Fruit fly (Drosophila melanogaster): ENCODE measurements around the gene CG14671.

Gene CG14671

DNA sequence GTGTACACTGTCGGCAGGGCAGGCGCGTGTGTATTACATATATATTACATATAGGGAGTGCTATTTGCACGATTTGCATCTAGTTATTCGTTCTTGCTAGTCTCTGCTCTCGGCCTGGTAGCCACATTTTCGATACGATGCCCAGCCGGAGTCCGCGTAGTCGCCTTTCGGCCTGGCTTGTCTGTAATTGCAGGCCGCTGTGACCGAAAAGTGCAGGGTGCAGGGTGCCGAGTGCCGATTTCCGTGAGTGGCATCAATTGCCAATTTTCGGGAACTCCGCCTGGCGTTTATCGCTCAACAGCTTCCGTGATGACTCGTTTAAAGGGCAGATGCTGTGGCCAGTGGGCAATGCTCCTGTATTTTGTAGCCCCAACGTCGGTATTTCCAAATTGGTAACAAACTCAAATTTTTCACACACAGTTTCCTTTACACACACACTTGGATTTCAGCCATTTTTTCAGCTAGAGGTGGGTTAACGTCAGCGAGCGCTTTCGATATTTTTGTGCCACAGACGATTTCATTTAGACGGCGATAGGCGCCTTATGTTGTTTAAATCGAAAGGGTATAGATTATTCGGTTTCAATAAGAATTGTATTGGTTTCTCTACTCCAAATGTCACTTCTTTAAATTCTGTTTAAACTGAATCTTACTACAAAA lies 23.4 kb upstream of the CG14671 start, which contains the start of gene CG2926 (continued):
- TF ChIP-seq CG18764 (GFP tag; optimal IDR thresholded peaks at IDR 0.05) (no peak), fd96Cb (tag; optimal IDR thresholded peaks at IDR 0.05) (no peak), CG16779 (GFP tag; IDR thresholded peaks at IDR 0.05) (no peak), sim (GFP tag; IDR thresholded peaks at IDR 0.05) (no peak), CG14710 (tag; optimal IDR thresholded peaks at IDR 0.05) (peak; percentile 68), sqz (GFP tag; optimal IDR thresholded peaks at IDR 0.05) (no peak), br (optimal IDR thresholded peaks at IDR 0.05) (no peak), usp (GFP tag; optimal IDR thresholded peaks at IDR 0.05) (no peak), CG32772 (GFP tag; IDR thresholded peaks at IDR 0.05) (no peak), CG6254 (GFP tag; optimal IDR thresholded peaks at IDR 0.05) (peak; percentile 54), Mes4 (GFP tag; optimal IDR thresholded peaks at IDR 0.05) (no peak), CG12744 (GFP tag; optimal IDR thresholded peaks at IDR 0.05) (no peak), CG14965 (GFP tag; optimal IDR thresholded peaks at IDR 0.05; ENCODE audit: borderline replicate concordance) (no peak), D (optimal IDR thresholded peaks at IDR 0.05) (no peak), D (GFP tag; optimal IDR thresholded peaks at IDR 0.05) (no peak), ci (GFP tag; IDR thresholded peaks at IDR 0.05) (0 out of 3 replicates have a peak, but pooled peaks have one; percentile 6), ken (GFP tag; IDR thresholded peaks at IDR 0.05) (no peak), CG17385 (GFP tag; optimal IDR thresholded peaks at IDR 0.05) (no peak), dmrt11E (tag; optimal IDR thresholded peaks at IDR 0.05) (peak; percentile 25), CG3847 (GFP tag; IDR thresholded peaks at IDR 0.05) (peak; percentile 42; the same call in 1 of the 2 replicates), CG1647 (GFP tag; optimal IDR thresholded peaks at IDR 0.05) (no peak), H15 (GFP tag; IDR thresholded peaks at IDR 0.05) (no peak; the same call in 2 of the 3 replicates), CG15479 (GFP tag; optimal IDR thresholded peaks at IDR 0.05) (no peak), jing (GFP tag; optimal IDR thresholded peaks at IDR 0.05) (no peak), CG17912 (GFP tag; optimal IDR thresholded peaks at IDR 0.05) (peak; percentile 35), psq (GFP tag; optimal IDR thresholded peaks at IDR 0.05) (no peak), chinmo (GFP tag; IDR thresholded peaks at IDR 0.05; ENCODE audit: partially characterized antibody) (peak; percentile 87; the same call in 3 of the 4 replicates), CG7839 (tag; optimal IDR thresholded peaks at IDR 0.05) (no peak), CG10431 (GFP tag; optimal IDR thresholded peaks at IDR 0.05) (no peak), al (GFP tag; IDR thresholded peaks at IDR 0.05) (peak; percentile 37; the same call in 1 of the 2 replicates), CG8944 (GFP tag; optimal IDR thresholded peaks at IDR 0.05) (peak; percentile 9), CG11504 (tag; optimal IDR thresholded peaks at IDR 0.05) (no peak), lab (GFP tag; optimal IDR thresholded peaks at IDR 0.05) (no peak), CG12236 (GFP tag; optimal IDR thresholded peaks at IDR 0.05) (no peak), ase (GFP tag; IDR thresholded peaks at IDR 0.05) (0 out of 3 replicates have a peak, but pooled peaks have one; percentile 41), D19B (GFP tag; optimal IDR thresholded peaks at IDR 0.05) (no peak), Jarid2 (GFP tag; optimal IDR thresholded peaks at IDR 0.05) (no peak), zen (tag; optimal IDR thresholded peaks at IDR 0.05) (no peak), Scr (GFP tag; IDR thresholded peaks at IDR 0.05; ENCODE audit: partially characterized antibody) (peak; percentile 89), gt (GFP tag; IDR thresholded peaks at IDR 0.05) (no peak), CG3407 (GFP tag; optimal IDR thresholded peaks at IDR 0.05) (no peak), Lpt (GFP tag; optimal IDR thresholded peaks at IDR 0.05) (no peak), H2.0 (GFP tag; IDR thresholded peaks at IDR 0.05) (no peak), nerfin-2 (GFP tag; IDR thresholded peaks at IDR 0.05; ENCODE audit: partially characterized antibody) (peak; percentile 59), wek (GFP tag; optimal IDR thresholded peaks at IDR 0.05) (no peak), bowl (GFP tag; IDR thresholded peaks at IDR 0.05) (no peak), stc (GFP tag; IDR thresholded peaks at IDR 0.05) (0 out of 2 replicates have a peak, but pooled peaks have one; percentile 9), Fer3 (tag; optimal IDR thresholded peaks at IDR 0.05) (no peak), CG4360 (GFP tag; IDR thresholded peaks at IDR 0.05) (no peak), gcm (GFP tag; optimal IDR thresholded peaks at IDR 0.05) (no peak), da (GFP tag; optimal IDR thresholded peaks at IDR 0.05) (no peak)
